Worm (Caenorhabditis elegans): ENCODE results near the gene CD4.11.

DNA sequence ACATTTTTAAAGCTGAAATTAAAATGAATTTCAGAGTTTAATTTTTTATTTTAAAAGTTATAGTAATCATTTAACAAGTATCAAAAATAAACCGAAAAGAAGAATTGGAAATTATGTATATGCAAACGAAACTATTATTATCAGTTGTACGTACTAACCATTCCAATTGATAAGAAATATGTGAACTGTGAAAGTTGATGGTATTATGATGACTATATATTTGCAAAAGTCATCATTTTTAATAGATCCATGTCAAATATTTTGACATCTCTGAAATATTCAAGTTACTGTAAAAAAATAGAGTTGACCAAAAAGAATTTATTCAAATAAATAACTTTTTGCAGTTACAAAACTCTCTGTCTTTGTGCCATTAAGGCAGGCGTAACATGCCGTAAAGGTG is 36.9 kb upstream of the CD4.11 start, which contains the start of gene ugt-48:
- TF ChIP-seq unc-39 (tag; optimal IDR thresholded peaks at IDR 0.05): no peak
- no peak for TF ChIP-seq nhr-25 (tag; optimal IDR thresholded peaks at IDR 0.05)
- no peak for TF ChIP-seq ceh-82 (tag; optimal IDR thresholded peaks at IDR 0.05)
- no peak for TF ChIP-seq nhr-77 (tag; optimal IDR thresholded peaks at IDR 0.05)
- no peak for TF ChIP-seq skn-1 (tag; optimal IDR thresholded peaks at IDR 0.05)
- no peak for TF ChIP-seq aly-2 (tag; optimal IDR thresholded peaks at IDR 0.05)
- TF ChIP-seq ztf-11 (tag; optimal IDR thresholded peaks at IDR 0.05): no peak
- no peak for TF ChIP-seq nhr-28 (tag; optimal IDR thresholded peaks at IDR 0.05)
- no peak for TF ChIP-seq sea-2 (GFP tag; optimal IDR thresholded peaks at IDR 0.05)
- TF ChIP-seq pha-4 (tag; optimal IDR thresholded peaks at IDR 0.05): no peak

Data from whole organism, L3 larva.